Fruit fly (Drosophila melanogaster): Measurements from ENCODE around the gene Ror.

- TF ChIP-seq psq (optimal IDR thresholded peaks at IDR 0.05) (no peak), Dll (optimal IDR thresholded peaks at IDR 0.05) (no peak), pan (optimal IDR thresholded peaks at IDR 0.05) (no peak), EcR (GFP tag; optimal IDR thresholded peaks at IDR 0.05) (no peak), usp (GFP tag; optimal IDR thresholded peaks at IDR 0.05) (no peak)
Observed at dm6 chr2L:10269854-10270253, 18.2 kb downstream of the Ror start, which contains the start of gene Mulk.

All from whole organism.